Worm (Caenorhabditis elegans) whole organism, early embryonic: Measurements from ENCODE around the gene hmp-1.
A peak's percentile ranks its signal among the peaks of the same experiment; 100 is the strongest.

ENCODE experiments used
- B0310.2 ChIP-seq: sonication (generic microtip); optimal IDR thresholded peaks from 2 replicates; lab custom pipeline; 2016; ENCODE audit warnings: mild to moderate bottlenecking, missing genetic modification characterization, missing compliant biosample characterization
- F13C5.2 ChIP-seq: sonication (generic microtip); optimal IDR thresholded peaks from 2 replicates; lab custom pipeline; 2017; ENCODE audit warnings: mild to moderate bottlenecking, missing genetic modification characterization, inconsistent platforms, missing compliant biosample characterization
- aly-1 ChIP-seq: sonication (generic microtip); optimal IDR thresholded peaks from 2 replicates; lab custom pipeline; 2016; ENCODE audit warnings: missing genetic modification characterization, missing compliant biosample characterization
- ama-1 ChIP-seq: fragments of 150-350 bp; optimal IDR thresholded peaks from 2 replicates; lab custom pipeline; 2014
- ceh-13 ChIP-seq: fragments of 200-800 bp; sonication (Bioruptor generic); optimal IDR thresholded peaks from 2 replicates; lab custom pipeline; 2018; ENCODE audit warnings: mild to moderate bottlenecking, missing genetic modification characterization, missing compliant biosample characterization
- ceh-36 ChIP-seq: sonication (generic microtip); optimal IDR thresholded peaks from 2 replicates; lab custom pipeline; 2016; ENCODE audit warnings: missing genetic modification characterization, inconsistent platforms, missing compliant biosample characterization
- ets-7 ChIP-seq: sonication (generic microtip); optimal IDR thresholded peaks from 2 replicates; lab custom pipeline; 2016; ENCODE audit warnings: missing genotype, missing genetic modification characterization, missing compliant biosample characterization
- flt-1 ChIP-seq: fragments of 200-800 bp; sonication (Bioruptor generic); IDR thresholded peaks from 2 replicates; pipeline ENCODE4 v1.3.6; 2022; ENCODE audit warnings: missing genetic modification characterization, missing compliant biosample characterization
- hmbx-1 ChIP-seq: sonication (generic microtip); optimal IDR thresholded peaks from 2 replicates; lab custom pipeline; 2016; ENCODE audit warnings: mild to moderate bottlenecking, missing genetic modification characterization, missing compliant biosample characterization
- hmg-4 ChIP-seq: fragments of 200-800 bp; sonication (Bioruptor generic); optimal IDR thresholded peaks from 2 replicates; lab custom pipeline; 2018; ENCODE audit warnings: mild to moderate bottlenecking, missing genetic modification characterization, missing compliant biosample characterization
- hnd-1 ChIP-seq: sonication (generic microtip); optimal IDR thresholded peaks from 2 replicates; lab custom pipeline; 2016; ENCODE audit warnings: missing genetic modification characterization, missing compliant biosample characterization
- pes-1 ChIP-seq: fragments of 200-800 bp; sonication (Bioruptor generic); IDR thresholded peaks from 2 replicates; pipeline ENCODE4 v1.3.6; 2022; ENCODE audit warnings: missing genetic modification reagents, missing genetic modification characterization, missing compliant biosample characterization
- scrt-1 ChIP-seq: fragments of 200-800 bp; sonication (Bioruptor generic); IDR thresholded peaks from 2 replicates; pipeline ENCODE4 v1.3.6; 2022; ENCODE audit warnings: missing genetic modification characterization, missing compliant biosample characterization
- sea-1 ChIP-seq: fragments of 200-800 bp; sonication (Bioruptor generic); conservative IDR thresholded peaks from 2 replicates; pipeline ENCODE4 v1.3.6; 2022; ENCODE audit warnings: missing genetic modification characterization, missing compliant biosample characterization
- tbx-11 ChIP-seq: fragments of 200-800 bp; sonication (Bioruptor generic); IDR thresholded peaks from 2 replicates; pipeline ENCODE4 v1.3.6; 2022; ENCODE audit warnings: missing genetic modification characterization, missing compliant biosample characterization
- tbx-37 ChIP-seq: fragments of 200-800 bp; sonication (Bioruptor generic); conservative IDR thresholded peaks from 2 replicates; pipeline ENCODE4 v1.3.6; 2022; ENCODE audit warnings: missing genetic modification reagents, missing genetic modification characterization, missing compliant biosample characterization
- tra-4 ChIP-seq: sonication (generic microtip); optimal IDR thresholded peaks from 2 replicates; lab custom pipeline; 2017; ENCODE audit warnings: missing genetic modification characterization, missing compliant biosample characterization

hmp-1 gene

DNA sequence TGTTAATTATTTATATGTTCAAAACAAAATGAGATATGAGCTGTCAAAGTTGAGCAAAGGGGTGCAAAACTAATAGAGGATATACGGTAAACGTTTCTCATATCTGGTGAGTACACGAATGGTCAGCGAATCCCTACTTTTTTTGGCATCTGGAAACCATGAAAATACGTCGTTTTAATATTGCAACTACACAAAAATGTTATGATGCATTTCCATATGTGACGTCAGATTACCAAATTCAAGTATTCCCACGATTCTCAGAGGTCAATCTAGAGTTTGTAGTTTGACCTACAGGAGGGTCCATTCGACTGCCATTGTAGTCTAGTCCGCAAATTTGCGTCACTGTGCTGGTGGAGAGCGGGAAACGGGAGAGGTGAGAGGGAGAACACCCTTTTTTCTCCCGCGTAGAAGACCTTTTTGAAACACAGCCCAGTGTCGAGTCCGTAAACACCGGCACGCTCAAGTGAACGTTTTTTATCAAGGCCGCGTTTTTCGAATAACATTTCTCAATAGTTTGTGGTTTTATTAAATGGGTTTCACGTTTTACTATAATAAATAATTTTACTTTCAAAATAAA lies 50.7 kb downstream of the hmp-1 start:
- TF ChIP-seq hmg-4, result peak; percentile 55
- TF ChIP-seq scrt-1 (GFP tag; lab: Robert Waterston, UW), result no peak
- TF ChIP-seq flt-1 (GFP tag; lab: Robert Waterston, UW), result no peak

DNA sequence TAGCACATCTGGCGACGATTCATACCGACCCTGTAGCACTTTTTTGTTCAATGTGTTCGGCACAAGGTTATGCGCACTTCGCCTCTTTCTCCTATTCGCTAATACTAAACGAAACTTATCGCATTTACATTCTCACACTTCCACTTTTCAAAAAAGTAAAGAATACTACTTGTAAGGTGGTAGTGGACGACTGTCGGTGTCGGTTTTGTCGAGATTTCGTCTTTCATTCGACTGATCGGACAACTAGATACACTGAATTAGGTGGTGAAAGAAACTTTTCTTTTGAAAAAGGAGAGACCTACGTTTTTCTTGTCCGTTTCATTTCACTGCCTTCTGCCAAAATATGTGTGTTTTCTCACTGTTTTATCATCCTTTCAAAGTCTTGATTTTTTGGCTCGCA lies 51.9 kb downstream of the hmp-1 start:
- TF ChIP-seq ceh-36 (tag; lab: Kevin White, UChicago) (no peak), tra-4 (tag; lab: Kevin White, UChicago) (no peak), tbx-11 (no peak), hmbx-1 (tag; lab: Kevin White, UChicago) (no peak), ets-7 (tag; lab: Kevin White, UChicago) (no peak), flt-1 (GFP tag; lab: Robert Waterston, UW) (no peak), ama-1 (lab: Kevin White, UChicago) (no peak), F13C5.2 (tag; lab: Kevin White, UChicago) (no peak), B0310.2 (tag; lab: Kevin White, UChicago) (no peak), scrt-1 (GFP tag; lab: Robert Waterston, UW) (no peak), hmg-4 (no peak), hnd-1 (tag; lab: Kevin White, UChicago) (no peak), ceh-13 (no peak), aly-1 (tag; lab: Kevin White, UChicago) (no peak)

ce11 chrV:11899149-11899548 lies 53.5 kb downstream of the hmp-1 start, which contains the start of gene sma-1:
TSS of gene sma-1 (plus strand) at chrV:11899449.
- no peak for TF ChIP-seq B0310.2 (tag; lab: Kevin White, UChicago)
- no peak for TF ChIP-seq ceh-13
- no peak for TF ChIP-seq tra-4 (tag; lab: Kevin White, UChicago)
- TF ChIP-seq scrt-1 (GFP tag; lab: Robert Waterston, UW), result no peak
- TF ChIP-seq hmbx-1 (tag; lab: Kevin White, UChicago), result no peak
- TF ChIP-seq ama-1 (lab: Kevin White, UChicago), result no peak
- no peak for TF ChIP-seq F13C5.2 (tag; lab: Kevin White, UChicago)
- TF ChIP-seq aly-1 (tag; lab: Kevin White, UChicago), result no peak
- TF ChIP-seq ets-7 (tag; lab: Kevin White, UChicago), result no peak
- no peak for TF ChIP-seq pes-1 (GFP tag; lab: Robert Waterston, UW)

DNA sequence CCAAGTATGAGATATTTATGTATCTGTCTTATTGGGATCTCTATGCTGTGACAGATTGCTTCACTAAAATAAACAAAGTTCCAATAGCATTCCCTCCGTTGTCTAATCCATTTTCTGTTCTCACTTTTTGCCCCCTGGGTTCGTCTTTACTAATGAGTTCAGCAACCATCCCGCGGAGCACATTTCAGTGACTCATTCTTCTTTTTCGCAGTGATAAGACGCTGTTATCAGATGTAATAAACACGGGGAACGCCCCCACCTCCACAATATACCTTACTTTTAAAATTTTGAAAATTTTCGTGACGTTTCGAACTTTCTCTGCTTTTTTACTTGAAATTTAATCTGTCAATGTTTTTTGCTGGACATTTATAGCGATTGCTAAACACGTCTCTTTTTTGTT lies 54.5 kb downstream of the hmp-1 start:
- no peak for TF ChIP-seq hmg-4
- TF ChIP-seq tbx-37, result no peak
- TF ChIP-seq B0310.2 (tag; lab: Kevin White, UChicago), result no peak
- no peak for TF ChIP-seq hmbx-1 (tag; lab: Kevin White, UChicago)
- TF ChIP-seq ceh-13, result no peak
- TF ChIP-seq ama-1 (lab: Kevin White, UChicago), result no peak
- TF ChIP-seq F13C5.2 (tag; lab: Kevin White, UChicago), result no peak
- TF ChIP-seq sea-1, result no peak
- TF ChIP-seq pes-1 (GFP tag; lab: Robert Waterston, UW), result no peak
- TF ChIP-seq ceh-36 (tag; lab: Kevin White, UChicago), result no peak
- TF ChIP-seq hnd-1 (tag; lab: Kevin White, UChicago), result no peak
- no peak for TF ChIP-seq flt-1 (GFP tag; lab: Robert Waterston, UW)
- no peak for TF ChIP-seq ets-7 (tag; lab: Kevin White, UChicago)
- TF ChIP-seq tbx-11, result no peak
- TF ChIP-seq tra-4 (tag; lab: Kevin White, UChicago), result no peak
- TF ChIP-seq scrt-1 (GFP tag; lab: Robert Waterston, UW), result no peak
- TF ChIP-seq aly-1 (tag; lab: Kevin White, UChicago), result no peak

- TF ChIP-seq B0310.2 (tag; lab: Kevin White, UChicago), result no peak
- TF ChIP-seq scrt-1 (GFP tag; lab: Robert Waterston, UW), result no peak
- no peak for TF ChIP-seq pes-1 (GFP tag; lab: Robert Waterston, UW)
- no peak for TF ChIP-seq flt-1 (GFP tag; lab: Robert Waterston, UW)
- no peak for TF ChIP-seq hmbx-1 (tag; lab: Kevin White, UChicago)
- TF ChIP-seq sea-1, result no peak
- no peak for TF ChIP-seq tra-4 (tag; lab: Kevin White, UChicago)
- TF ChIP-seq ets-7 (tag; lab: Kevin White, UChicago), result no peak
- TF ChIP-seq ceh-13, result no peak
- no peak for TF ChIP-seq hmg-4
- no peak for TF ChIP-seq tbx-37
- no peak for TF ChIP-seq F13C5.2 (tag; lab: Kevin White, UChicago)
- no peak for TF ChIP-seq aly-1 (tag; lab: Kevin White, UChicago)
- TF ChIP-seq tbx-11, result no peak
Measured at ce11 chrV:11901260-11901659, 55.6 kb downstream of the hmp-1 start.
